Fruit fly (Drosophila melanogaster): ENCODE results near the gene CG14949.

CG14949 gene

dm6 chr3L:2632763-2633100 lies 10.5 kb downstream of the CG14949 start (continued):
- TF ChIP-seq eg (GFP tag; IDR thresholded peaks at IDR 0.05): 0 out of 3 replicates have a peak, but pooled peaks have one; percentile 26

dm6 chr3L:2632048-2632762 lies 11.0 kb downstream of the CG14949 start:
- no peak for TF ChIP-seq net (GFP tag; optimal IDR thresholded peaks at IDR 0.05)
- TF ChIP-seq CG10631 (GFP tag; optimal IDR thresholded peaks at IDR 0.05): no peak
- TF ChIP-seq pdm3 (GFP tag; optimal IDR thresholded peaks at IDR 0.05): no peak
- no peak for TF ChIP-seq Smox (GFP tag; optimal IDR thresholded peaks at IDR 0.05)
- TF ChIP-seq CG9139 (GFP tag; optimal IDR thresholded peaks at IDR 0.05): peak; percentile 3
- peak; percentile 36 for TF ChIP-seq Eip78C (GFP tag)
- TF ChIP-seq CG6163 (GFP tag; IDR thresholded peaks at IDR 0.05): no peak
- TF ChIP-seq Sox14 (GFP tag; optimal IDR thresholded peaks at IDR 0.05): peak; percentile 84

- TF ChIP-seq vri (GFP tag; optimal IDR thresholded peaks at IDR 0.05) (peak; percentile 67), CG8119 (GFP tag; IDR thresholded peaks at IDR 0.05) (no peak), lz (GFP tag; optimal IDR thresholded peaks at IDR 0.05) (peak; percentile 48), CG7368 (GFP tag; optimal IDR thresholded peaks at IDR 0.05) (peak; percentile 34), Eip75B (GFP tag; optimal IDR thresholded peaks at IDR 0.05) (peak; percentile 61), CG8632 (GFP tag; optimal IDR thresholded peaks at IDR 0.05) (peak; percentile 26), CG6808 (GFP tag; optimal IDR thresholded peaks at IDR 0.05) (peak; percentile 100), dsx (GFP tag; optimal IDR thresholded peaks at IDR 0.05; ENCODE audit: poor library complexity, severe bottlenecking) (no peak), Ets96B (tag; optimal IDR thresholded peaks at IDR 0.05) (peak; percentile 30), CG8319 (GFP tag; optimal IDR thresholded peaks at IDR 0.05) (peak; percentile 29), OdsH (GFP tag; optimal IDR thresholded peaks at IDR 0.05) (peak; percentile 61), Blimp-1 (GFP tag; optimal IDR thresholded peaks at IDR 0.05) (no peak), CG6163 (GFP tag; IDR thresholded peaks at IDR 0.05) (no peak), net (GFP tag; optimal IDR thresholded peaks at IDR 0.05) (peak; percentile 41), Smox (GFP tag; optimal IDR thresholded peaks at IDR 0.05) (peak; percentile 60), Hr39 (GFP tag; optimal IDR thresholded peaks at IDR 0.05) (peak; percentile 34), Eip78C (GFP tag) (peak; percentile 69), CG3032 (tag; optimal IDR thresholded peaks at IDR 0.05) (no peak), fkh (GFP tag; optimal IDR thresholded peaks at IDR 0.05) (peak; percentile 43), topi (GFP tag; optimal IDR thresholded peaks at IDR 0.05) (peak; percentile 53), pdm3 (GFP tag; optimal IDR thresholded peaks at IDR 0.05) (peak; percentile 62), Sox14 (GFP tag; optimal IDR thresholded peaks at IDR 0.05) (peak; percentile 57), esn (GFP tag; optimal IDR thresholded peaks at IDR 0.05) (peak; percentile 65), CG34406 (GFP tag; optimal IDR thresholded peaks at IDR 0.05) (peak; percentile 37), Lpt (GFP tag; optimal IDR thresholded peaks at IDR 0.05) (no peak), CG3919 (GFP tag; optimal IDR thresholded peaks at IDR 0.05) (peak; percentile 66), CG6792 (GFP tag; optimal IDR thresholded peaks at IDR 0.05) (peak; percentile 30), fd59A (GFP tag; optimal IDR thresholded peaks at IDR 0.05) (no peak), Eip93F (GFP tag; optimal IDR thresholded peaks at IDR 0.05) (no peak), acj6 (GFP tag; optimal IDR thresholded peaks at IDR 0.05) (peak; percentile 52), Ets21C (GFP tag; optimal IDR thresholded peaks at IDR 0.05) (peak; percentile 20), cyc (GFP tag; optimal IDR thresholded peaks at IDR 0.05) (peak; percentile 61), CG11902 (GFP tag; optimal IDR thresholded peaks at IDR 0.05) (no peak), Sox15 (GFP tag; optimal IDR thresholded peaks at IDR 0.05) (no peak), CG1621 (tag; optimal IDR thresholded peaks at IDR 0.05) (no peak), CG31627 (GFP tag; optimal IDR thresholded peaks at IDR 0.05) (peak; percentile 54), CG6276 (GFP tag; optimal IDR thresholded peaks at IDR 0.05) (no peak), Hr4 (GFP tag; optimal IDR thresholded peaks at IDR 0.05) (peak; percentile 57), achi (GFP tag; optimal IDR thresholded peaks at IDR 0.05) (peak; percentile 26), spab (GFP tag; optimal IDR thresholded peaks at IDR 0.05) (no peak), CG16779 (tag; optimal IDR thresholded peaks at IDR 0.05) (no peak), CG32006 (GFP tag; optimal IDR thresholded peaks at IDR 0.05) (peak; percentile 14), Gug (GFP tag; IDR thresholded peaks at IDR 0.05) (no peak), CG10669 (GFP tag; optimal IDR thresholded peaks at IDR 0.05) (peak; percentile 19)
These were observed 11.8 kb downstream of the CG14949 start, which contains the start of the genes CG42245 and MEP-1 for dm6 chr3L:2631406-2631805. Gene CG42245 (plus strand): TSS chr3L:2631715. Gene MEP-1 (plus strand): TSS chr3L:2631715.
